Worm (Caenorhabditis elegans): ENCODE data around the gene Y17D7B.10.

DNA sequence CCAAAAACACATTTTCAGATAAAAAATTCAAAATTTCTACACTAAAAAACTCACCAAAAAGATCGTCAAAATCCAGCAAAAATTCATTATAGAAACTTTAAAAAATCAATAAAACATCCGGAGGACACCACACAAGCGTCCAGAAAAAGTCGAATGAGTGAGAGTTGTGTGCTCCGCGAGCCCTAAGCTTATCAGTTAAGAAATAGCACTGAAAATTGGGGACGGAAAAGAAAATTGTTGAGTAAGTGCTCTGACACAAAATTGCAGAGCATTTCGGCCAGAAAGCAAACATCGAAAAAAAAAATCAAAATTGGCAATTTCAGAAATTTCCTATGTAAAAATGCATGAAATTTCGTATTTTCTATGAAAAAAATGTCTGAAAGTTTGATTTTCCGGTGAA is 45.9 kb upstream of the Y17D7B.10 start:
- TF ChIP-seq unc-86 (tag; optimal IDR thresholded peaks at IDR 0.05) (no peak), pha-4 (tag; optimal IDR thresholded peaks at IDR 0.05) (no peak), ceh-14 (tag; optimal IDR thresholded peaks at IDR 0.05) (no peak), unc-55 (GFP tag; optimal IDR thresholded peaks at IDR 0.05) (no peak), ceh-19 (GFP tag; optimal IDR thresholded peaks at IDR 0.05) (no peak), elt-2 (tag; optimal IDR thresholded peaks at IDR 0.05) (no peak)
